Worm (Caenorhabditis elegans) whole organism, young adult: Measurements from ENCODE around the gene F36H5.10.

Experiments used
- B0261.1 ChIP-seq: sonication (generic microtip); optimal IDR thresholded peaks from 2 replicates; lab custom pipeline; 2016; ENCODE audit warnings: mild to moderate bottlenecking, missing genetic modification characterization, moderate library complexity, missing compliant biosample characterization
- Y53G8AR.9 ChIP-seq: fragments of 200-800 bp; sonication (Bioruptor generic); conservative IDR thresholded peaks from 2 replicates; pipeline ENCODE4 v1.3.6; 2022; ENCODE audit warnings: missing genetic modification reagents, missing genetic modification characterization, missing compliant biosample characterization
- Y95B8A.8 ChIP-seq: fragments of 200-800 bp; sonication (Bioruptor generic); IDR thresholded peaks from 2 replicates; pipeline ENCODE4 v1.3.6; 2022; ENCODE audit warnings: missing genetic modification reagents, missing genetic modification characterization, missing compliant biosample characterization
- ama-1 ChIP-seq, 3 experiments: fragments of 150-350 bp in 1 of 3; sonication (generic microtip) in 2 of 3; optimal IDR thresholded peaks; 2 replicates each; lab custom pipeline; 2014 to 2018; ENCODE audit warnings: missing biosample characterization in 2 of 3, missing genetic modification characterization in 2 of 3, missing genetic modification reagents in 2 of 3
- ceh-40 ChIP-seq: fragments of 200-800 bp; sonication (Bioruptor generic); IDR thresholded peaks from 2 replicates; pipeline ENCODE4 v1.3.6; 2022; ENCODE audit warnings: missing genetic modification characterization, missing compliant biosample characterization
- him-1 ChIP-seq: sonication (generic microtip); optimal IDR thresholded peaks from 2 replicates; lab custom pipeline; 2016; ENCODE audit warnings: missing genotype, missing genetic modification reagents, missing genetic modification characterization, missing compliant biosample characterization
- hsf-1 ChIP-seq: fragments of 200-800 bp; sonication (Bioruptor generic); IDR thresholded peaks from 2 replicates; pipeline ENCODE4 v1.3.6; 2022; ENCODE audit warnings: missing genetic modification reagents, missing genetic modification characterization, missing compliant biosample characterization
- lin-35 ChIP-seq, 3 experiments: fragments of 150-350 bp in 2 of 3; sonication (generic microtip) in 1 of 3; optimal IDR thresholded peaks; 2 replicates each; lab custom pipeline; 2014 to 2018; ENCODE audit warnings: missing biosample characterization in 3 of 3, missing genetic modification characterization in 3 of 3, missing genetic modification reagents in 3 of 3
- nfya-1 ChIP-seq: sonication (generic microtip); optimal IDR thresholded peaks from 2 replicates; lab custom pipeline; 2017; ENCODE audit warnings: antibody characterized with exemption, missing compliant biosample characterization, missing genetic modification characterization, borderline replicate concordance; ENCODE audit not compliant: insufficient read depth
- nhr-27 ChIP-seq: fragments of 200-800 bp; sonication (Bioruptor generic); optimal IDR thresholded peaks from 2 replicates; lab custom pipeline; 2018; ENCODE audit warnings: mild to moderate bottlenecking, missing genetic modification characterization, moderate library complexity, missing compliant biosample characterization
- snpc-3.4 ChIP-seq: sonication (generic microtip); optimal IDR thresholded peaks from 2 replicates; lab custom pipeline; 2017; ENCODE audit warnings: missing genetic modification characterization, mild to moderate bottlenecking, missing compliant biosample characterization, antibody characterized with exemption, moderate library complexity, missing genotype, missing genetic modification reagents
- snpc-4 ChIP-seq, 5 experiments: fragments of 150-350 bp in 1 of 5; sonication (generic microtip) in 4 of 5; optimal IDR thresholded peaks; 2 replicates each; lab custom pipeline; 2014 to 2018; ENCODE audit warnings: missing genetic modification characterization in 5 of 5, missing biosample characterization in 3 of 5, antibody characterized with exemption in 2 of 5, mild to moderate bottlenecking in 2 of 5, missing compliant biosample characterization in 2 of 5, missing genotype in 2 of 5, moderate library complexity in 2 of 5, missing genetic modification reagents in 1 of 5
- unc-62 ChIP-seq: fragments of 150-350 bp; optimal IDR thresholded peaks from 2 replicates; lab custom pipeline; 2014; ENCODE audit warnings: missing biosample characterization, missing genetic modification reagents, missing genetic modification characterization

DNA sequence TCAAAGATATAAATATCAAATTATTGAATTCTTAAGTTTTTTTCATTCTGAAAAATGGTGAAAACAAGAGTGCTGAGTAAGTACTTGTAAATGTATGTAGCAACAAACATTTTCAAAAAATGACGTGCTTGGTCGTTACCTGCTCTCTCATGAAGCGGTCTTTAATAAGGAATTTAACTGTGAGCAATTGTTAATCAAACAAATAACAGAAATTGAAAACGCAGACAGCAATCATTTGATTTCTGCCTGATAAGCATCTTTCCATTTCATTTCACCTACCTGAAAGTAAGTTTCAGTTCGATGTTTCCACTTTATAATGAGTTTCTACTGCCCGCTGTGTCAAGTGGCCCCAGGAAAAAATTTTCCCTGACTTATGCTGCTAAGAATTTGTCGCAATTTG, 5.9 kb downstream of the F36H5.10 start, which contains the start of gene math-28:
- TF ChIP-seq snpc-3.4 (tag; lab: Kevin White, UChicago) (no peak), nfya-1 (tag; lab: Kevin White, UChicago) (no peak), ama-1 (optimal IDR thresholded peaks at IDR 0.05; lab: Kevin White, UChicago) (no peak), ama-1 (GFP tag; optimal IDR thresholded peaks at IDR 0.05; lab: Kevin White, UChicago) (no peak), lin-35 (GFP tag; optimal IDR thresholded peaks at IDR 0.05; lab: Kevin White, UChicago) (no peak), Y95B8A.8 (no peak), him-1 (tag; lab: Kevin White, UChicago) (no peak), unc-62 (no peak), nhr-27 (no peak), B0261.1 (tag; lab: Kevin White, UChicago) (no peak), Y53G8AR.9 (GFP tag; lab: Robert Waterston, UW) (no peak), hsf-1 (no peak), ceh-40 (GFP tag; lab: Robert Waterston, UW) (no peak), snpc-4 (GFP tag; optimal IDR thresholded peaks at IDR 0.05; lab: Kevin White, UChicago) (no peak), snpc-4 (tag; optimal IDR thresholded peaks at IDR 0.05; lab: Kevin White, UChicago) (no peak)
